Worm (Caenorhabditis elegans) whole organism, L3 larva: Measurements from ENCODE around the gene srx-48.

Source experiments
- R02D3.7 ChIP-seq: fragments of 150-350 bp; optimal IDR thresholded peaks from 2 replicates; lab custom pipeline; 2014; ENCODE audit warnings: missing biosample characterization, missing genetic modification characterization
- egl-5 ChIP-seq: fragments of 150-350 bp; optimal IDR thresholded peaks from 2 replicates; lab custom pipeline; 2017; ENCODE audit warnings: missing biosample characterization, missing genetic modification reagents, missing genetic modification characterization, inconsistent platforms
- elt-2 ChIP-seq: sonication (generic microtip); optimal IDR thresholded peaks from 2 replicates; lab custom pipeline; 2016; ENCODE audit warnings: missing genetic modification reagents, mild to moderate bottlenecking, missing genetic modification characterization, missing compliant biosample characterization
- fkh-10 ChIP-seq: sonication (generic microtip); optimal IDR thresholded peaks from 2 replicates; lab custom pipeline; 2017; ENCODE audit warnings: missing biosample characterization, missing genetic modification reagents, missing genetic modification characterization
- nhr-28 ChIP-seq: fragments of 150-350 bp; optimal IDR thresholded peaks from 2 replicates; lab custom pipeline; 2014; ENCODE audit warnings: missing biosample characterization, missing genetic modification characterization
- skn-1 ChIP-seq: fragments of 150-350 bp; optimal IDR thresholded peaks from 2 replicates; lab custom pipeline; 2014; ENCODE audit warnings: missing biosample characterization, missing genetic modification characterization
- tbx-2 ChIP-seq: sonication (generic microtip); optimal IDR thresholded peaks from 2 replicates; lab custom pipeline; 2016; ENCODE audit warnings: mild to moderate bottlenecking, missing genetic modification characterization, missing compliant biosample characterization
- zag-1 ChIP-seq: fragments of 150-350 bp; optimal IDR thresholded peaks from 2 replicates; lab custom pipeline; 2014; ENCODE audit warnings: missing biosample characterization, missing genetic modification characterization
- ztf-4 ChIP-seq: fragments of 150-350 bp; optimal IDR thresholded peaks from 2 replicates; lab custom pipeline; 2014; ENCODE audit warnings: missing biosample characterization, missing genetic modification characterization

The srx-48 gene

ce11 chrV:15253529-15253928 is 50.0 kb downstream of the srx-48 start, which contains the start of gene srbc-75:
Gene srbc-75, plus strand, starts transcription at chrV:15253829.
- TF ChIP-seq R02D3.7 (tag; lab: Kevin White, UChicago) (no peak), nhr-28 (no peak), elt-2 (no peak), fkh-10 (GFP tag; lab: Kevin White, UChicago) (no peak), skn-1 (tag; lab: Kevin White, UChicago) (no peak), tbx-2 (no peak), egl-5 (tag; lab: Kevin White, UChicago) (no peak), zag-1 (no peak), ztf-4 (tag; lab: Kevin White, UChicago) (no peak)
